Fruit fly (Drosophila melanogaster) whole organism, larva: Measurements from ENCODE around the gene Ski6.
A peak's percentile ranks its signal among the peaks of the same experiment; 100 is the strongest.
"Not testable (repeated sequence)": the region's sequence is repeated elsewhere in the genome, so short reads cannot be mapped to it uniquely, and the experiment has no call there.

Experiments used
- noc ChIP-seq: fragments of 200-800 bp; sonication (Bioruptor generic); optimal IDR thresholded peaks from 3 replicates; lab custom pipeline; 2019; ENCODE audit warnings: missing biosample characterization, mild to moderate bottlenecking, missing genetic modification characterization, moderate library complexity

Gene Ski6

dm6 chr2L:13229388-13229882, 7.2 kb upstream of the Ski6 start, which contains the start of gene CG16815:
CG16815 (plus strand) TSS chr2L:13229832.
- TF ChIP-seq noc (tag; lab: Kevin White, UChicago), result no peak

- no peak for TF ChIP-seq noc (tag; lab: Kevin White, UChicago)
These were observed 5.0 kb upstream of the Ski6 start, which contains the start of gene CG16813 for dm6 chr2L:13227242-13227641. CG16813 (plus strand) TSS chr2L:13227529.

- TF ChIP-seq noc (tag; lab: Kevin White, UChicago), result no peak
These were observed 3.1 kb upstream of the Ski6 start, which contains the start of gene CG15480 for dm6 chr2L:13225225-13225840. CG15480 (minus strand) TSS chr2L:13225275.

- no peak for TF ChIP-seq noc (tag; lab: Kevin White, UChicago)
These were observed 2.7 kb downstream of the Ski6 start, which contains the start of the genes CG9426 and mRF1 for dm6 chr2L:13219281-13220092. CG9426 (minus strand) TSS chr2L:13219923. mRF1 (plus strand) TSS chr2L:13219979.

- no peak for TF ChIP-seq noc (tag; lab: Kevin White, UChicago)
These were observed 7.2 kb downstream of the Ski6 start, which contains the start of gene kek4 for dm6 chr2L:13215010-13215409. kek4 (minus strand) TSS chr2L:13215350.

- TF ChIP-seq noc (tag; lab: Kevin White, UChicago), result not testable (repeated sequence)
These were observed 10.4 kb downstream of the Ski6 start, which contains the start of gene CG15482 for dm6 chr2L:13211764-13212265. CG15482 (minus strand) TSS chr2L:13211814.

dm6 chr2L:13206857-13207463, 15.3 kb downstream of the Ski6 start:
- no peak for TF ChIP-seq noc (tag; lab: Kevin White, UChicago)

- TF ChIP-seq noc (tag; lab: Kevin White, UChicago), result peak; percentile 57
These were observed 16.1 kb downstream of the Ski6 start for dm6 chr2L:13206077-13206668.

- no peak for TF ChIP-seq noc (tag; lab: Kevin White, UChicago)
These were observed 17.0 kb downstream of the Ski6 start for dm6 chr2L:13205256-13205655.

- no peak for TF ChIP-seq noc (tag; lab: Kevin White, UChicago)
These were observed 18.1 kb downstream of the Ski6 start for dm6 chr2L:13204151-13204550.

dm6 chr2L:13203437-13204137, 18.6 kb downstream of the Ski6 start, which contains the start of gene Pect:
Pect (plus strand) TSS chr2L:13203762.
- peak; percentile 51 for TF ChIP-seq noc (tag; lab: Kevin White, UChicago)

- no peak for TF ChIP-seq noc (tag; lab: Kevin White, UChicago)
These were observed 19.2 kb downstream of the Ski6 start, which contains the start of gene CG16972 for dm6 chr2L:13202960-13203436. CG16972 (minus strand) TSS chr2L:13203295.

dm6 chr2L:13195822-13196221, 26.4 kb downstream of the Ski6 start:
- TF ChIP-seq noc (tag; lab: Kevin White, UChicago), result no peak

- no peak for TF ChIP-seq noc (tag; lab: Kevin White, UChicago)
These were observed 30.3 kb downstream of the Ski6 start, which contains the start of the genes CG16974 and Edem2 for dm6 chr2L:13191894-13192293. CG16974 (minus strand) TSS chr2L:13191979. Edem2 (plus strand) TSS chr2L:13192201.
